Worm (Caenorhabditis elegans) whole organism, L2 larva: Measurements from ENCODE around the gene mrp-5.

Experiments
- C34F6.9 ChIP-seq: fragments of 150-350 bp; optimal IDR thresholded peaks from 2 replicates; lab custom pipeline; 2014; ENCODE audit warnings: missing biosample characterization, missing genetic modification characterization
- F13H6.1 ChIP-seq: sonication (generic microtip); optimal IDR thresholded peaks from 2 replicates; lab custom pipeline; 2016; ENCODE audit warnings: missing genetic modification characterization, missing compliant biosample characterization
- R02D3.7 ChIP-seq: fragments of 150-350 bp; optimal IDR thresholded peaks from 2 replicates; lab custom pipeline; 2014; ENCODE audit warnings: missing biosample characterization, missing genetic modification characterization
- Y55F3AM.14 ChIP-seq: fragments of 200-800 bp; sonication (Bioruptor generic); optimal IDR thresholded peaks from 2 replicates; lab custom pipeline; 2018; ENCODE audit warnings: mild to moderate bottlenecking, missing genetic modification characterization, missing compliant biosample characterization
- ZK546.5 ChIP-seq: sonication (generic microtip); optimal IDR thresholded peaks from 2 replicates; lab custom pipeline; 2017; ENCODE audit warnings: missing biosample characterization, missing genetic modification characterization
- alr-1 ChIP-seq: fragments of 150-350 bp; optimal IDR thresholded peaks from 2 replicates; lab custom pipeline; 2014; ENCODE audit warnings: missing biosample characterization, missing genetic modification characterization
- aly-2 ChIP-seq: fragments of 150-350 bp; optimal IDR thresholded peaks from 2 replicates; lab custom pipeline; 2014; ENCODE audit warnings: missing biosample characterization, missing genetic modification characterization
- ama-1 ChIP-seq: fragments of 150-350 bp; optimal IDR thresholded peaks from 2 replicates; lab custom pipeline; 2018; ENCODE audit warnings: inconsistent platforms
- blmp-1 ChIP-seq: sonication (generic microtip); optimal IDR thresholded peaks from 2 replicates; lab custom pipeline; 2017; ENCODE audit warnings: missing genetic modification characterization, mild to moderate bottlenecking, missing compliant biosample characterization, antibody characterized with exemption, moderate library complexity; ENCODE audit not compliant: insufficient read depth
- ceh-16 ChIP-seq: fragments of 150-350 bp; optimal IDR thresholded peaks from 2 replicates; lab custom pipeline; 2014; ENCODE audit warnings: missing biosample characterization, missing genetic modification characterization
- ceh-82 ChIP-seq: fragments of 150-350 bp; optimal IDR thresholded peaks from 2 replicates; lab custom pipeline; 2014; ENCODE audit warnings: missing biosample characterization, missing genetic modification characterization
- crh-2 ChIP-seq: sonication (generic microtip); optimal IDR thresholded peaks from 2 replicates; lab custom pipeline; 2017; ENCODE audit warnings: missing biosample characterization, missing genetic modification characterization
- dmd-4 ChIP-seq: sonication (generic microtip); optimal IDR thresholded peaks from 2 replicates; lab custom pipeline; 2017; ENCODE audit warnings: missing biosample characterization, missing genetic modification characterization
- egl-27 ChIP-seq: sonication (generic microtip); optimal IDR thresholded peaks from 3 replicates; lab custom pipeline; 2017; ENCODE audit warnings: missing biosample characterization, missing genetic modification reagents, missing genetic modification characterization
- elt-1 ChIP-seq: fragments of 150-350 bp; optimal IDR thresholded peaks from 2 replicates; lab custom pipeline; 2014; ENCODE audit warnings: missing biosample characterization, missing genetic modification characterization
- elt-3 ChIP-seq: sonication (generic microtip); optimal IDR thresholded peaks from 2 replicates; lab custom pipeline; 2017; ENCODE audit warnings: missing biosample characterization, missing genetic modification characterization
- fos-1 ChIP-seq: fragments of 150-350 bp; optimal IDR thresholded peaks from 2 replicates; lab custom pipeline; 2014; ENCODE audit warnings: missing biosample characterization, missing genetic modification characterization
- gmeb-1 ChIP-seq: fragments of 150-350 bp; optimal IDR thresholded peaks from 2 replicates; lab custom pipeline; 2014; ENCODE audit warnings: missing biosample characterization, missing genetic modification characterization
- lin-11 ChIP-seq: fragments of 150-350 bp; sonication (generic microtip); optimal IDR thresholded peaks from 2 replicates; lab custom pipeline; 2014; ENCODE audit warnings: missing biosample characterization, missing genetic modification characterization, inconsistent platforms, mixed read lengths
- lin-13 ChIP-seq: fragments of 150-350 bp; optimal IDR thresholded peaks from 2 replicates; lab custom pipeline; 2014; ENCODE audit warnings: missing biosample characterization, missing genetic modification reagents, missing genetic modification characterization
- lin-39 ChIP-seq: fragments of 150-350 bp; optimal IDR thresholded peaks from 2 replicates; lab custom pipeline; 2014; ENCODE audit warnings: missing biosample characterization, missing genetic modification reagents, missing genetic modification characterization
- lsy-2 ChIP-seq, 2 experiments: fragments of 150-350 bp in 1 of 2; sonication (generic microtip) in 1 of 2; optimal IDR thresholded peaks; 2 replicates each; lab custom pipeline; 2014 to 2017; ENCODE audit warnings: missing biosample characterization in 2 of 2, missing genetic modification characterization in 2 of 2
- mab-5 ChIP-seq: fragments of 150-350 bp; optimal IDR thresholded peaks from 2 replicates; lab custom pipeline; 2014; ENCODE audit warnings: missing biosample characterization, missing genetic modification characterization
- mbf-1 ChIP-seq: sonication (generic microtip); optimal IDR thresholded peaks from 2 replicates; lab custom pipeline; 2017; ENCODE audit warnings: missing biosample characterization, missing genetic modification characterization
- mdl-1 ChIP-seq, 2 experiments: fragments of 150-350 bp in 1 of 2; sonication (generic microtip) in 1 of 2; optimal IDR thresholded peaks; 2 replicates each; lab custom pipeline; 2017; ENCODE audit warnings: missing biosample characterization in 2 of 2, missing genetic modification characterization in 2 of 2
- nhr-10 ChIP-seq: sonication (generic microtip); optimal IDR thresholded peaks from 2 replicates; lab custom pipeline; 2017; ENCODE audit warnings: missing biosample characterization, missing genetic modification characterization
- nhr-11 ChIP-seq: fragments of 150-350 bp; optimal IDR thresholded peaks from 2 replicates; lab custom pipeline; 2014; ENCODE audit warnings: missing biosample characterization, missing genetic modification characterization
- nhr-12 ChIP-seq: fragments of 150-350 bp; optimal IDR thresholded peaks from 2 replicates; lab custom pipeline; 2014; ENCODE audit warnings: missing biosample characterization, missing genetic modification characterization
- nhr-129 ChIP-seq: fragments of 150-350 bp; optimal IDR thresholded peaks from 2 replicates; lab custom pipeline; 2014; ENCODE audit warnings: missing biosample characterization, missing genetic modification characterization
- nhr-21 ChIP-seq: fragments of 150-350 bp; optimal IDR thresholded peaks from 2 replicates; lab custom pipeline; 2014; ENCODE audit warnings: missing biosample characterization, missing genetic modification characterization
- nhr-23 ChIP-seq: fragments of 150-350 bp; optimal IDR thresholded peaks from 2 replicates; lab custom pipeline; 2014; ENCODE audit warnings: missing biosample characterization, missing genetic modification reagents, missing genetic modification characterization
- nhr-237 ChIP-seq: fragments of 150-350 bp; optimal IDR thresholded peaks from 2 replicates; lab custom pipeline; 2014; ENCODE audit warnings: missing biosample characterization, missing genetic modification characterization
- nhr-25 ChIP-seq: fragments of 150-350 bp; sonication (generic microtip); optimal IDR thresholded peaks from 3 replicates; lab custom pipeline; 2014; ENCODE audit warnings: missing biosample characterization, missing genetic modification characterization
- nhr-6 ChIP-seq: fragments of 150-350 bp; optimal IDR thresholded peaks from 2 replicates; lab custom pipeline; 2014; ENCODE audit warnings: missing biosample characterization, missing genetic modification characterization
- nhr-77 ChIP-seq: fragments of 150-350 bp; optimal IDR thresholded peaks from 2 replicates; lab custom pipeline; 2014; ENCODE audit warnings: missing biosample characterization, missing genetic modification characterization
- peb-1 ChIP-seq: fragments of 150-350 bp; optimal IDR thresholded peaks from 2 replicates; lab custom pipeline; 2014; ENCODE audit warnings: missing biosample characterization, missing genetic modification characterization
- sem-4 ChIP-seq: fragments of 150-350 bp; optimal IDR thresholded peaks from 2 replicates; lab custom pipeline; 2014; ENCODE audit warnings: missing biosample characterization, missing genetic modification reagents, missing genetic modification characterization
- skn-1 ChIP-seq: sonication (generic microtip); optimal IDR thresholded peaks from 2 replicates; lab custom pipeline; 2017; ENCODE audit warnings: missing biosample characterization, missing genetic modification characterization
- sma-3 ChIP-seq: sonication (generic microtip); optimal IDR thresholded peaks from 2 replicates; lab custom pipeline; 2016; ENCODE audit warnings: missing genetic modification reagents, missing genetic modification characterization, missing compliant biosample characterization
- sma-9 ChIP-seq, 2 experiments: fragments of 150-350 bp in 1 of 2; sonication (generic microtip) in 1 of 2; optimal IDR thresholded peaks; 2 replicates each; lab custom pipeline; 2014 to 2016; ENCODE audit warnings: missing genetic modification characterization in 2 of 2, mild to moderate bottlenecking in 1 of 2, missing biosample characterization in 1 of 2, missing compliant biosample characterization in 1 of 2, missing genetic modification reagents in 1 of 2, moderate library complexity in 1 of 2
- snpc-4 ChIP-seq: fragments of 150-350 bp; optimal IDR thresholded peaks from 2 replicates; lab custom pipeline; 2014; ENCODE audit warnings: missing biosample characterization, missing genetic modification characterization
- unc-39 ChIP-seq: fragments of 150-350 bp; optimal IDR thresholded peaks from 2 replicates; lab custom pipeline; 2014; ENCODE audit warnings: missing biosample characterization, missing genetic modification characterization
- unc-55 ChIP-seq: fragments of 150-350 bp; sonication (generic microtip); optimal IDR thresholded peaks from 3 replicates; lab custom pipeline; 2014; ENCODE audit warnings: missing biosample characterization, missing genetic modification reagents, missing genetic modification characterization
- unc-62 ChIP-seq: fragments of 150-350 bp; optimal IDR thresholded peaks from 2 replicates; lab custom pipeline; 2014; ENCODE audit warnings: missing biosample characterization, missing genetic modification reagents, missing genetic modification characterization
- zag-1 ChIP-seq: fragments of 150-350 bp; optimal IDR thresholded peaks from 2 replicates; lab custom pipeline; 2014; ENCODE audit warnings: missing biosample characterization, missing genetic modification characterization
- ztf-1 ChIP-seq: fragments of 200-800 bp; sonication (Bioruptor generic); conservative IDR thresholded peaks from 2 replicates; pipeline ENCODE4 v1.3.6; 2022; ENCODE audit warnings: missing genetic modification characterization, missing compliant biosample characterization
- ztf-11 ChIP-seq: sonication (generic microtip); optimal IDR thresholded peaks from 2 replicates; lab custom pipeline; 2017; ENCODE audit warnings: missing biosample characterization, missing genetic modification characterization
- ztf-4 ChIP-seq: fragments of 150-350 bp; optimal IDR thresholded peaks from 2 replicates; lab custom pipeline; 2014; ENCODE audit warnings: missing biosample characterization, missing genetic modification characterization

The mrp-5 gene

DNA sequence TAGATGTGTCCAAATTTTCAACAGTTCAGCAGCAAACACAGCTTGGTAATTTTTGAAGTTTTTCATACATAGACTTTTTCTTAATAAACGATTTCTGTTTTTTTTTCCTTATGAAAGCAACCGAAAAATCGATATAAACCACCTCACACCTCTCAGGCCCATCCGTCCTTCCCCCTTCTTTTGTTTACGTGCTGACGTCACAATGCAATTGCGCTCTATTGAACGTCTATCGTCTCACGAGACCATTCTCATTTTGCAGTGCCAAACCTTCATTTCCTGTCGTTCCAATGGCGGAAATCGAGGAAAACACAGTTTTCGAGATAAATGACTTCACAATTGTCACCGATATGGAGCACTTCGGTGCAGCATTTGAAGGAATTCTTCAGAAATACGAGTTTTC is 37.2 kb upstream of the mrp-5 start, which contains the start of gene rbg-1:
TSS of gene rbg-1 (plus strand) at position 260 of the 400 bp plus-strand sequence.
- TF ChIP-seq nhr-6 = peak; percentile 64
- peak; percentile 96 for TF ChIP-seq crh-2
- TF ChIP-seq Y55F3AM.14 (GFP tag; lab: Kevin White, UChicago) = no peak
- TF ChIP-seq nhr-11 (tag; lab: Kevin White, UChicago) = no peak
- TF ChIP-seq ceh-16 = no peak
- TF ChIP-seq nhr-10 (tag; lab: Kevin White, UChicago) = no peak
- no peak for TF ChIP-seq aly-2 (tag; lab: Kevin White, UChicago)
- TF ChIP-seq nhr-21 (tag; lab: Kevin White, UChicago) = peak; percentile 30
- peak; percentile 33 to 75 for TF ChIP-seq lsy-2 (tag; optimal IDR thresholded peaks at IDR 0.05; lab: Kevin White, UChicago)
- no peak for TF ChIP-seq ceh-82 (tag; lab: Kevin White, UChicago)
- peak; percentile 72 for TF ChIP-seq unc-55 (GFP tag; lab: Kevin White, UChicago)
- TF ChIP-seq nhr-23 (tag; lab: Kevin White, UChicago) = no peak
- peak; percentile 23 for TF ChIP-seq zag-1 (tag; lab: Kevin White, UChicago)
- peak; percentile 61 for TF ChIP-seq nhr-25 (tag; lab: Kevin White, UChicago)
- TF ChIP-seq unc-39 (tag; lab: Kevin White, UChicago) = no peak
- TF ChIP-seq unc-62 (GFP tag; lab: Kevin White, UChicago) = no peak
- TF ChIP-seq peb-1 = no peak
- TF ChIP-seq C34F6.9 (tag; lab: Kevin White, UChicago) = peak; percentile 93
- TF ChIP-seq nhr-237 (tag; lab: Kevin White, UChicago) = no peak
- no peak for TF ChIP-seq lin-39 (tag; lab: Kevin White, UChicago)
- peak; percentile 56 for TF ChIP-seq snpc-4 (tag; lab: Kevin White, UChicago)
- TF ChIP-seq skn-1 (tag; lab: Kevin White, UChicago) = no peak
- peak; percentile 52 for TF ChIP-seq gmeb-1 (tag; lab: Kevin White, UChicago)
- TF ChIP-seq sem-4 (tag; lab: Kevin White, UChicago) = peak; percentile 18
- no peak for TF ChIP-seq R02D3.7 (tag; lab: Kevin White, UChicago)
- no peak for TF ChIP-seq mab-5 (tag; lab: Kevin White, UChicago)
- TF ChIP-seq egl-27 = no peak
- TF ChIP-seq ztf-11 (tag; lab: Kevin White, UChicago) = no peak
- no peak for TF ChIP-seq ZK546.5 (tag; lab: Kevin White, UChicago)
- TF ChIP-seq alr-1 (tag; lab: Kevin White, UChicago) = no peak
- TF ChIP-seq ama-1 (lab: Kevin White, UChicago) = no peak
- TF ChIP-seq elt-1 (tag; lab: Kevin White, UChicago) = no peak
- TF ChIP-seq sma-9 (GFP tag; optimal IDR thresholded peaks at IDR 0.05; lab: Kevin White, UChicago) = peak; percentile 64
- no peak for TF ChIP-seq sma-9 (tag; optimal IDR thresholded peaks at IDR 0.05; lab: Kevin White, UChicago)
- TF ChIP-seq lin-11 (tag; lab: Kevin White, UChicago) = peak; percentile 66
- no peak for TF ChIP-seq nhr-12 (tag; lab: Kevin White, UChicago)
- no peak for TF ChIP-seq elt-3
- peak; percentile 75 for TF ChIP-seq lin-13 (GFP tag; lab: Kevin White, UChicago)
- TF ChIP-seq mbf-1 (tag; lab: Kevin White, UChicago) = no peak
- TF ChIP-seq fos-1 (tag; lab: Kevin White, UChicago) = peak; percentile 79
- TF ChIP-seq F13H6.1 (tag; lab: Kevin White, UChicago) = peak; percentile 48
- TF ChIP-seq nhr-129 = peak; percentile 92
- TF ChIP-seq ztf-4 = peak; percentile 21
- no peak for TF ChIP-seq dmd-4 (tag; lab: Kevin White, UChicago)
- peak; percentile 59 for TF ChIP-seq sma-3
- TF ChIP-seq ztf-1 (GFP tag; lab: Robert Waterston, UW) = no peak
- no peak for TF ChIP-seq nhr-77 (tag; lab: Kevin White, UChicago)
- peak in 1 of 2 experiments; percentile 28 for TF ChIP-seq mdl-1 (tag; optimal IDR thresholded peaks at IDR 0.05; lab: Kevin White, UChicago)
- no peak for TF ChIP-seq blmp-1 (tag; lab: Kevin White, UChicago)
